Worm (Caenorhabditis elegans): ENCODE results near the gene F48E8.3.

Gene F48E8.3

ce11 chrIII:5504725-5505473 lies 43.7 kb downstream of the F48E8.3 start:
- TF ChIP-seq gmeb-1 (tag; optimal IDR thresholded peaks at IDR 0.05) (no peak), ztf-11 (tag; optimal IDR thresholded peaks at IDR 0.05) (no peak), lsy-2 (tag; optimal IDR thresholded peaks at IDR 0.05) (peak in 1 of 2 experiments; percentile 5)

DNA sequence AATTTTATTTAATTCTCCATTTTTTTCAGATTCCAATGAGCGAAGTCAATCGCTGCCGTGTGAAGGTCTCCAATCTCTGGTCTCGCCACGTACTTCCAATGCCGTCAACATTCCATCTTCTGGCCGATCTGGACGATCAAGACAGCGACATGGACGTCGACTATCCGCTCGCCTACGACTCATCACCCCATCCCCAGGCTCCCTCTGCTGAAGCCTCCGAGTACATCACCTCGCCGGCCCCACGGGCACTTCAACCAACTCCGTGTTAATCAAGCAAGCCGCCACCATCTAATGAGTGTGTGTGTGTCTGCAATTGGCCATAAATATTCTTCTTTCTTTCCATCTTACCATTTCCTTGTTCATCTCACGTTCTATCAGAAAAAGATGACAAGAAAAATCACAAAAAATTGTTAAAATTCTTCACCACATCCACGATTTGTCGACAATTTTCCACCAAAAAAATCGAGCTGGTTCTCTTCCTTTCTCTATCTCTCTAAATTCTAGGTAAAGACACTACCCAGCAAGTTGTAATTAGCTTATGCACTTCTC lies 44.4 kb downstream of the F48E8.3 start:
- TF ChIP-seq zag-1 (tag; optimal IDR thresholded peaks at IDR 0.05) (no peak), ama-1 (optimal IDR thresholded peaks at IDR 0.05) (peak; percentile 43)

DNA sequence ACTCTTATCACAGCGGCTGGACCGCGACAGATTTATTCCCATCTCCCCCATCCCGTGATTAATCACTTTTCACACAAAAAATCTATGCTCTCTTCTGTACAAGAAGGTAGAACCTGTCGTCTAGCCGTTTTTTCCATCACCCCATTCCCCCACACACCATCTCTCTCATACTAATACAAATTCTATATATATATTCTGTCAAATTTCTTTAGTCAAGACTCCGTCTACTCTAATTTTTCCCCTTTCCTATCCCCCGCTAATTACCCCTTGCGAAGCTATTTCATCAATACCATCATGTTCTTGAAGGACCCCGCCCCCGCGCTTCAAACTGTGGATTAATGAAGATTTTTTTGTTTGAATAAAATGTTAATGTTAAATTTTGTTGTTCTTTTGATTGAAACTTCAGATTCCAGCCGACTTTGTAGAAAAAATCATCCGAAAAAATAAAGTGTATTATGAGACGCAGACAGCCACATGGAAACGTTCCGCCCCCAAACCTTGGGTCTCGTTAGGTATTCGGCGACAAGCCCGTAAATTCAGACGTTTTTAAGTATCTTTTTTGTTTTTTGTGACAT lies 44.9 kb downstream of the F48E8.3 start:
- peak; percentile 41 for TF ChIP-seq gmeb-1 (tag; optimal IDR thresholded peaks at IDR 0.05)
- no peak for TF ChIP-seq Y55F3AM.14 (GFP tag; optimal IDR thresholded peaks at IDR 0.05)
- TF ChIP-seq F13H6.1 (tag; optimal IDR thresholded peaks at IDR 0.05): no peak
- no peak for TF ChIP-seq ztf-11 (tag; optimal IDR thresholded peaks at IDR 0.05)
- TF ChIP-seq sma-9 (GFP tag; optimal IDR thresholded peaks at IDR 0.05): no peak
- TF ChIP-seq sma-9 (tag; optimal IDR thresholded peaks at IDR 0.05): no peak
- TF ChIP-seq nhr-11 (tag; optimal IDR thresholded peaks at IDR 0.05): no peak
- TF ChIP-seq nhr-10 (tag; optimal IDR thresholded peaks at IDR 0.05): no peak
- no peak for TF ChIP-seq alr-1 (tag; optimal IDR thresholded peaks at IDR 0.05)
- no peak for TF ChIP-seq sem-4 (tag; optimal IDR thresholded peaks at IDR 0.05)
- no peak for TF ChIP-seq aly-2 (tag; optimal IDR thresholded peaks at IDR 0.05)
- no peak for TF ChIP-seq lin-13 (GFP tag; optimal IDR thresholded peaks at IDR 0.05)
- no peak for TF ChIP-seq nhr-6 (tag; optimal IDR thresholded peaks at IDR 0.05)
- no peak for TF ChIP-seq lin-11 (tag; optimal IDR thresholded peaks at IDR 0.05)
- TF ChIP-seq ceh-82 (tag; optimal IDR thresholded peaks at IDR 0.05): no peak
- no peak for TF ChIP-seq mbf-1 (tag; optimal IDR thresholded peaks at IDR 0.05)
- no peak for TF ChIP-seq mab-5 (tag; optimal IDR thresholded peaks at IDR 0.05)
- no peak for TF ChIP-seq R02D3.7 (tag; optimal IDR thresholded peaks at IDR 0.05)
- TF ChIP-seq crh-2 (tag; optimal IDR thresholded peaks at IDR 0.05): peak; percentile 65
- TF ChIP-seq nhr-129 (tag; optimal IDR thresholded peaks at IDR 0.05): no peak
- no peak for TF ChIP-seq ztf-4 (tag; optimal IDR thresholded peaks at IDR 0.05)
- no peak for TF ChIP-seq nhr-23 (tag; optimal IDR thresholded peaks at IDR 0.05)
- TF ChIP-seq zag-1 (tag; optimal IDR thresholded peaks at IDR 0.05): no peak
- TF ChIP-seq ceh-16 (tag; optimal IDR thresholded peaks at IDR 0.05): no peak
- no peak for TF ChIP-seq ztf-1 (GFP tag; conservative IDR thresholded peaks at IDR 0.05)
- no peak for TF ChIP-seq elt-3 (tag; optimal IDR thresholded peaks at IDR 0.05)
- no peak for TF ChIP-seq unc-55 (GFP tag; optimal IDR thresholded peaks at IDR 0.05)
- peak; percentile 62 for TF ChIP-seq nhr-21 (tag; optimal IDR thresholded peaks at IDR 0.05)
- TF ChIP-seq nhr-237 (tag; optimal IDR thresholded peaks at IDR 0.05): no peak
- TF ChIP-seq lsy-2 (tag; optimal IDR thresholded peaks at IDR 0.05): no peak
- TF ChIP-seq nhr-77 (tag; optimal IDR thresholded peaks at IDR 0.05): no peak
- no peak for TF ChIP-seq dmd-4 (tag; optimal IDR thresholded peaks at IDR 0.05)
- TF ChIP-seq ZK546.5 (tag; optimal IDR thresholded peaks at IDR 0.05): no peak
- TF ChIP-seq elt-1 (tag; optimal IDR thresholded peaks at IDR 0.05): no peak
- peak; percentile 5 for TF ChIP-seq fos-1 (tag; optimal IDR thresholded peaks at IDR 0.05)
- no peak for TF ChIP-seq egl-27 (tag; optimal IDR thresholded peaks at IDR 0.05)
- no peak for TF ChIP-seq ama-1 (optimal IDR thresholded peaks at IDR 0.05)
- TF ChIP-seq C34F6.9 (tag; optimal IDR thresholded peaks at IDR 0.05): no peak
- peak; percentile 62 for TF ChIP-seq nhr-25 (tag; optimal IDR thresholded peaks at IDR 0.05)
- peak; percentile 39 for TF ChIP-seq sma-3 (GFP tag; optimal IDR thresholded peaks at IDR 0.05)
